Worm (Caenorhabditis elegans): ENCODE measurements around the gene eif-3.K.

The eif-3.K gene

DNA sequence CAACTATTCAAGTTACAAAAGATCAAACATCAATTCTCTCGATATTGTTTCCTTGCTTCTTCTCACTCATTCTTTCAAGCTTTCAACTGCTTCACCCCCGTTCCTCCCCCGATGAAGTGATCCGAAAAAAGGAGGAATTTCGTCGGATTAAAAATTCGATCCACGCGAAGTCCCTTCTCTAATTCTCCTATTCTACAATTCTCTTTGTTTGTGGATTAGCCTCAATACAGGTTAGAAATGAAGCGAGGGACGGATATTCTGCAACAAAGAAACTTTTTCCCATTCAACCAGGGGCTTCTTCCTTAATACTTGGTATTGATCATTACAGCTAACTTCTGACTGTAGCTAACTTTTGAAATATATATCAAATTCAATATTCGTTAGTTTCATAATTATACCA, 9.0 kb upstream of the eif-3.K start, which contains the start of gene grl-2:
TSS of gene grl-2 (plus strand) at position 301 of the 400 bp plus-strand sequence.
- no peak for TF ChIP-seq lin-35 (GFP tag; optimal IDR thresholded peaks at IDR 0.05)
- TF ChIP-seq B0035.1 (tag; optimal IDR thresholded peaks at IDR 0.05) = no peak
- no peak for TF ChIP-seq bed-2 (GFP tag; IDR thresholded peaks at IDR 0.05)
- TF ChIP-seq ceh-100 (GFP tag; IDR thresholded peaks at IDR 0.05) = no peak
- TF ChIP-seq lsl-1 (GFP tag; optimal IDR thresholded peaks at IDR 0.05) = no peak
- no peak for TF ChIP-seq gei-17 (GFP tag; optimal IDR thresholded peaks at IDR 0.05)
- no peak for TF ChIP-seq nhr-27 (tag; optimal IDR thresholded peaks at IDR 0.05)
- TF ChIP-seq ets-4 (GFP tag; optimal IDR thresholded peaks at IDR 0.05) = no peak
- no peak for TF ChIP-seq ztf-28 (GFP tag; IDR thresholded peaks at IDR 0.05)
- no peak for TF ChIP-seq K12H6.12 (tag; optimal IDR thresholded peaks at IDR 0.05)
- no peak for TF ChIP-seq nhr-179 (tag; optimal IDR thresholded peaks at IDR 0.05)
- no peak for TF ChIP-seq unc-62 (GFP tag; optimal IDR thresholded peaks at IDR 0.05)
- TF ChIP-seq akir-1 (GFP tag; optimal IDR thresholded peaks at IDR 0.05) = no peak
- no peak for TF ChIP-seq Y56A3A.18 (GFP tag; IDR thresholded peaks at IDR 0.05)
- TF ChIP-seq ccch-3 (GFP tag; optimal IDR thresholded peaks at IDR 0.05) = no peak
- no peak for TF ChIP-seq B0261.1 (tag; optimal IDR thresholded peaks at IDR 0.05)

DNA sequence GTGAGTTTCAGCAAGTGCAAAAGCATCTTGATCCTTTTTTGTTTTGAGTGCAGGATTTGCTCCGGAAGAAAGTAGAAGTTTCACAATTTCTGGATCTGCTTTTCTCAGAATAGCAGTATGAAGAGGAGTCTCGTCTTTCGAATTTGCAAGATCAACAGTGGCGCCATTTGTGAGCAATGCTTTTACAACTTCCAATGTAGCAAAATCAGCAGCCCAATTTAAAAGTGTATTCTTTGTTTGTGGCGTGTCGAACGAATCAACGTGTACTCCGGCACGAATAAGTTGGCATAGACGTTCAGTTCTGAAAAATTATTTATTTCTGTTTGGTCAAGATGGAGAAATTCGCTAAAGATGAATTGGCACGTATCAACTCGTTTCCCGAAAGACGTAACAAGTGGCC, 4.2 kb upstream of the eif-3.K start, which contains the start of gene T16G1.13:
TSS of gene T16G1.13 (plus strand) at position 301 of the 400 bp plus-strand sequence.
- TF ChIP-seq rpc-1 (optimal IDR thresholded peaks at IDR 0.05) (no peak), rpc-1 (tag; optimal IDR thresholded peaks at IDR 0.05) (no peak), madf-6 (GFP tag; IDR thresholded peaks at IDR 0.05) (no peak), fkh-3 (tag; optimal IDR thresholded peaks at IDR 0.05) (no peak), ztf-18 (tag; optimal IDR thresholded peaks at IDR 0.05) (no peak), F10E7.11 (tag; optimal IDR thresholded peaks at IDR 0.05) (no peak), bed-2 (GFP tag; IDR thresholded peaks at IDR 0.05) (no peak), Y53G8AR.9 (GFP tag; conservative IDR thresholded peaks at IDR 0.05) (no peak), aptf-2 (GFP tag; conservative IDR thresholded peaks at IDR 0.05) (no peak), lir-1 (GFP tag; conservative IDR thresholded peaks at IDR 0.05) (no peak), B0336.3 (GFP tag; IDR thresholded peaks at IDR 0.05) (no peak), Y53F4B.3 (GFP tag; IDR thresholded peaks at IDR 0.05) (no peak), cebp-1 (GFP tag; IDR thresholded peaks at IDR 0.05) (no peak), cebp-1 (tag; optimal IDR thresholded peaks at IDR 0.05) (no peak), ama-1 (optimal IDR thresholded peaks at IDR 0.05) (no peak), ama-1 (GFP tag; optimal IDR thresholded peaks at IDR 0.05) (no peak)

DNA sequence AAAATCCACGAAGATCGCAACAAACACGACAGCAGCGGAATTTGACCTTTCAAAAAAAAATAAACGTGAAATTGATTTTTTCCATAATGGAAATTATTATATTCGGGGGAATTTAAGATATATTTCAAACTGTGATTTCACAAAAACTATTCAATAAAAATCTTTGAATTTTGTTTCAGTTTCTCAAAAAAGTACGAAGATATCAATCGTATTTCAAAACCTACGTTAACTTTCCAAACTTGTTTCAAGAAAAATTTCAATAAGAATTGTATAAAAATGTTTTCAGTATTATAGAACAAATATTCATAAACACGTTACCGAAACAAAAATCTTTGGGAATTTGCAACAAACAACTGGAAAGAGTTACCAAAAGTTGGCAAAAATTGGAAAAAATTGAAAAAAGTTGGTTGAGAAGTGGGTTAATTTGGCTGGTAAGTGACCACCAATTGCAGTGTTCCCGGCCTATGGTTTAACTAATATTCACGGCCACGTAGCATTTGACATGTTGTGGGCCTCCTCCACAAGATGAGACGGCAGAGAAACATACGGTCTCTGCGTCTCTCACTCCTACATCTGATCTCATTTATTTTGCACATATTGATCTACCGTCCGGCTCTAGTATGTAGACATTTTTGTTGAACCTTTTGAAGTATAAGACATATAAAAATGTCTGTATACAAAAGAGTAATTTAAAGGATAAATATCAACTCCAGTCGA, 2.8 kb upstream of the eif-3.K start, which contains the start of the genes T16G1.9 and T16G1.18:
TSS of gene T16G1.9 (minus strand) at position 51 of the 717 bp plus-strand sequence.
TSS of gene T16G1.18 (plus strand) at position 493 of the 717 bp plus-strand sequence.
- no peak for TF ChIP-seq attf-6 (GFP tag; IDR thresholded peaks at IDR 0.05)
- TF ChIP-seq F37B4.10 (GFP tag; IDR thresholded peaks at IDR 0.05) = no peak
- no peak for TF ChIP-seq unc-62 (GFP tag; optimal IDR thresholded peaks at IDR 0.05)
- peak; percentile 81; the same call in 1 of the 2 replicates for TF ChIP-seq hmg-1.2 (GFP tag; IDR thresholded peaks at IDR 0.05)
- TF ChIP-seq nhr-80 (tag; optimal IDR thresholded peaks at IDR 0.05) = peak; percentile 51
- TF ChIP-seq attf-5 (GFP tag; optimal IDR thresholded peaks at IDR 0.05) = peak; percentile 68
- TF ChIP-seq Y53G8AR.9 (GFP tag; conservative IDR thresholded peaks at IDR 0.05) = no peak
- TF ChIP-seq mcd-1 (GFP tag; IDR thresholded peaks at IDR 0.05) = peak; percentile 35; the same call in 1 of the 2 replicates
- peak; percentile 19 for TF ChIP-seq efl-1 (GFP tag; optimal IDR thresholded peaks at IDR 0.05)
- TF ChIP-seq ztf-26 (tag; optimal IDR thresholded peaks at IDR 0.05) = no peak
- no peak for TF ChIP-seq snpc-4 (GFP tag; optimal IDR thresholded peaks at IDR 0.05)
- peak in 1 of 4 experiments; percentile 33 for TF ChIP-seq snpc-4 (tag; optimal IDR thresholded peaks at IDR 0.05)
- TF ChIP-seq F52B5.7 (tag; optimal IDR thresholded peaks at IDR 0.05) = no peak
- peak; percentile 81 for TF ChIP-seq attf-3 (GFP tag; conservative IDR thresholded peaks at IDR 0.05)
- TF ChIP-seq unc-130 (GFP tag; optimal IDR thresholded peaks at IDR 0.05) = no peak
- no peak for TF ChIP-seq hlh-12 (tag; optimal IDR thresholded peaks at IDR 0.05)
- no peak for TF ChIP-seq cebp-2 (GFP tag; IDR thresholded peaks at IDR 0.05)
- no peak for TF ChIP-seq sdz-38 (tag; optimal IDR thresholded peaks at IDR 0.05)
- peak; percentile 37; the same call in 1 of the 2 replicates for TF ChIP-seq dox-1 (GFP tag; IDR thresholded peaks at IDR 0.05)

Measured in whole organism, young adult.